Worm (Caenorhabditis elegans): Measurements from ENCODE around the gene C07A12.2.

The C07A12.2 gene

DNA sequence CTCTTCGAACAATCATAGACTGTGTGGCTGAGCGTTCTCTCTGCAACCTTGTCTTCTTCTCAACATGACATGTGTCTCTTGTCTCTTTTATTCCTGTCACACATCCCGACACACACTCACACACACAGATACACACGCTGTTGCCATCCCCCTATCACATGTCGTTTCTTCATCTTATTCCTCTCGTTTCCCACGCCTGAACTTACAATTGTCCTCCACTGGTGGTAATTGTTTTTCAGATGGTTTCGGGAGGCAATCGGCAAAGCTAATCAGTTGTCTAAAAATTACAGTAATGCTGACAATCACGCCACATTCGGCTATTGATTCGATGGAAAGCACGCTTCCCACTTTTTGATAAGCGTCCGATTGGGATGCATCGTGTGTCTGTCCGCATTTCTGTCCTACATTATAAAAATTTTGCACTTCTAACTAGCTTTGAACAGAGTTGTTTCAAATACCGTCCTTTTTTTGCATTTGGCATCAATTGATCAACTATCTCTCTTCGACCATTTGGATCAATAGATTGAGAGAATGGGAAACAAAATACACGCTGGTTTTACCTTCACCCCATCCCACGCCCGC lies 12.4 kb upstream of the C07A12.2 start, which contains the start of gene nhr-35:
nhr-35 (plus strand) TSS at position 532 of the 582 bp plus-strand sequence.
- TF ChIP-seq hmg-4 (GFP tag; optimal IDR thresholded peaks at IDR 0.05) = peak; percentile 19
- no peak for TF ChIP-seq aly-1 (tag; optimal IDR thresholded peaks at IDR 0.05)
- no peak for TF ChIP-seq tbx-37 (GFP tag; conservative IDR thresholded peaks at IDR 0.05)

DNA sequence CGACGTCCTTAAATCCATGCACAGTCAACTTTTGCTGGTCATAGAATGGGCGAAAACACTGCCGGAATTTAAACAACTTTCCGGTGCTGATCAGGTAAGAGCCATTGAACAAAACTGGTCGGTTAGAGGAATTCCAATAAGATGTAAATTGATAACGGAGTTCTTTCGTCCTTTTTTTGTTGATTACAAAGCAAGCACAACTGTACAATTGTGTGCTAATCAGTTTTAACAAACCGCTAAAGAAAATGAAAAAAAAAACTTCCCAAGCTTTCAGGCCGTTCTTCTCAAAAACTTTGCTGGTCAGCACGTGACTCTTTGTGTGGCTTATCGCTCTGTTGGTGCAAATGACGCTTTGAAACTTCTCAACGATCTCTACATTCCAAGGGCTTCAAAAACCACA lies 10.5 kb upstream of the C07A12.2 start:
- TF ChIP-seq hmbx-1 (tag; optimal IDR thresholded peaks at IDR 0.05) = no peak
- TF ChIP-seq tbx-11 (GFP tag; IDR thresholded peaks at IDR 0.05) = no peak
- no peak for TF ChIP-seq tbx-37 (GFP tag; conservative IDR thresholded peaks at IDR 0.05)
- no peak for TF ChIP-seq scrt-1 (GFP tag; IDR thresholded peaks at IDR 0.05)
- TF ChIP-seq F13C5.2 (tag; optimal IDR thresholded peaks at IDR 0.05) = no peak
- no peak for TF ChIP-seq hmg-4 (GFP tag; optimal IDR thresholded peaks at IDR 0.05)
- TF ChIP-seq B0310.2 (tag; optimal IDR thresholded peaks at IDR 0.05) = no peak
- TF ChIP-seq aly-1 (tag; optimal IDR thresholded peaks at IDR 0.05) = no peak
- TF ChIP-seq ama-1 (optimal IDR thresholded peaks at IDR 0.05) = no peak
- TF ChIP-seq flt-1 (GFP tag; IDR thresholded peaks at IDR 0.05) = no peak
- TF ChIP-seq hnd-1 (tag; optimal IDR thresholded peaks at IDR 0.05) = no peak

DNA sequence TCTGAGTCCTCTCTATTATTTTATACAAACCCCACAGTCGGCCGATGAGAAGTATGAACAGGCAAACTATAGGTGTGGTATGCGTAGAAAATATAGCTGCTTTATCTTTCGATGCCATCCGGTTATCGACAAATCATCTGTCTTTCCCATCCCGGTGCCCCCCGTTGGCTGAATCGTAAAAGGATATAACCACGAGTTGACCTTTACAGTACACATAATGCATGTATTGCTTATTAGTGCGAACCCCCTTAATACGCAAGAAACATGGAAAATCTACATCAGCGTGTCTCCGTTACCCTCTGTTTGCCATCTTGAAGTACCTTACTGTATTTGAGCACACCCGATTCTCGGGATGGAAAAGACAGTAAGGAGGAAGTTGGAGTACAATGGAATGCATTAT lies 4.3 kb downstream of the C07A12.2 start:
- TF ChIP-seq tra-4 (tag; optimal IDR thresholded peaks at IDR 0.05) = no peak

- TF ChIP-seq scrt-1 (GFP tag; IDR thresholded peaks at IDR 0.05) (0 out of 2 replicates have a peak, but pooled peaks have one; percentile 34), flt-1 (GFP tag; IDR thresholded peaks at IDR 0.05) (no peak)
Measured at ce11 chrX:4549853-4550596, 5.4 kb downstream of the C07A12.2 start, which contains the start of gene C07A12.18. TSS of gene C07A12.18 (minus strand) at chrX:4549903.

DNA sequence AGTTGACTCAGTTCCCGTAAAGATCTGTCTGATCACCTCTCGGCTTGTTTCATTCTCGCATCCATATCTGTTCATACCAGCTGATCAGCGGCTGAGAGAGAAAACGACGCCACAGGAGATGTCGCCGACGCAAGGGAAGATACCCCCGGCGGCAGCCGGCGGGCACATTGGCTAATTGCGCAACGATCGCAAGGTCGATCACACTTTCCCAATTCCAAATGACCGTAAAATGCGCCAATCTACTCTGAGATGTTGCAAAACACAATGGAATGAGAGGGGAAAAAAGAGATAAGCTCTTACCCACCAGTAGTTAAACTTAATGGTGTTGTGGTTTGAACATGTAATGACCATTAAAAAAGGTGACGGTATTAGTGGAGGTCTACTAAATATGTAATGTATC lies 6.3 kb downstream of the C07A12.2 start:
- no peak for TF ChIP-seq hmbx-1 (tag; optimal IDR thresholded peaks at IDR 0.05)
- TF ChIP-seq scrt-1 (GFP tag; IDR thresholded peaks at IDR 0.05) = no peak
- no peak for TF ChIP-seq ceh-13 (GFP tag; optimal IDR thresholded peaks at IDR 0.05)
- peak; percentile 8 for TF ChIP-seq hmg-4 (GFP tag; optimal IDR thresholded peaks at IDR 0.05)
- no peak for TF ChIP-seq tbx-11 (GFP tag; IDR thresholded peaks at IDR 0.05)
- no peak for TF ChIP-seq tra-4 (tag; optimal IDR thresholded peaks at IDR 0.05)

DNA sequence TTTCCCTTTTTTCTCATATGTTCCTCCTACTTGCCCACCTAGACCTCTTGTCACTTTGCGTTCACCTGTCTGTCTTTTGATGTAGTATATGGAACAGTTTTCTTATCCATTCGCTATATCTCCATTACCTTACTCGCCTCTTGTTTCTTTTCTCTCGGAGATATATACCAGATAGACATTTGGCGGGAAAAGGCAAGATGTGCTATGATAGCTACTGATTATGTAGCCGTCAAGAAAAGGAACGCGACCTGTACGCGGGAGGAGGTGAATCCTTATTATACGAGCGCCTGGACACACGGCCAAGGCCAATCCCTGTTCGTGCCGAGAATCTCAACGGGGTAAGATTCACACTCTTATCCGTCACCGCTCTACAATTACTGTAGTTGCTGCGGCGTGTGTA lies 8.4 kb downstream of the C07A12.2 start:
- TF ChIP-seq hmg-4 (GFP tag; optimal IDR thresholded peaks at IDR 0.05) (no peak), scrt-1 (GFP tag; IDR thresholded peaks at IDR 0.05) (no peak), ceh-13 (GFP tag; optimal IDR thresholded peaks at IDR 0.05) (no peak), ets-7 (tag; optimal IDR thresholded peaks at IDR 0.05) (no peak), flt-1 (GFP tag; IDR thresholded peaks at IDR 0.05) (no peak), hnd-1 (tag; optimal IDR thresholded peaks at IDR 0.05) (no peak), sea-1 (GFP tag; conservative IDR thresholded peaks at IDR 0.05) (no peak)

DNA sequence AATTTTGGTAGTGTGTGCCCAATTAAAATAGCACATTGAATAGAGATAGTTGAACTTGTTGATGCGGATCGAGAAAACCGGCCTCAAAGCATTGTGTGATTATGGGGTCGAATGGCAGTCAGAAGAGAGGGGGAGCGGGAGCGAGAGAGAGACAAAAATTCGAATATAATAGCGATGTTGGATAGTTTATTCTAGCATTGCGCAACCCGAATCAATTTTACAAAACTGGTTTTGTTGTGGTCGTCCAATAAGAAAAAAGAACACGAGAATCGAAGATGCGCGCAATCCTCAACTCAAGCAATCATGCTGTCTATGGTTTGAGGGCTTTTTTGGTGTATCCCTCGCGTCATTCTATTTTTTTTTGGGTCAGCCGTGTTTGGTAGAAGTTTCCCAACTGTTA lies 8.8 kb downstream of the C07A12.2 start:
- TF ChIP-seq tbx-37 (GFP tag; conservative IDR thresholded peaks at IDR 0.05) = no peak
- TF ChIP-seq flt-1 (GFP tag; IDR thresholded peaks at IDR 0.05) = no peak
- no peak for TF ChIP-seq ceh-36 (tag; optimal IDR thresholded peaks at IDR 0.05)
- no peak for TF ChIP-seq sea-1 (GFP tag; conservative IDR thresholded peaks at IDR 0.05)
- TF ChIP-seq tra-4 (tag; optimal IDR thresholded peaks at IDR 0.05) = no peak
- no peak for TF ChIP-seq tbx-11 (GFP tag; IDR thresholded peaks at IDR 0.05)
- TF ChIP-seq aly-1 (tag; optimal IDR thresholded peaks at IDR 0.05) = no peak
- TF ChIP-seq scrt-1 (GFP tag; IDR thresholded peaks at IDR 0.05) = no peak
- no peak for TF ChIP-seq ceh-13 (GFP tag; optimal IDR thresholded peaks at IDR 0.05)
- no peak for TF ChIP-seq hmbx-1 (tag; optimal IDR thresholded peaks at IDR 0.05)
- no peak for TF ChIP-seq B0310.2 (tag; optimal IDR thresholded peaks at IDR 0.05)
- no peak for TF ChIP-seq ama-1 (optimal IDR thresholded peaks at IDR 0.05)

- TF ChIP-seq hmg-4 (GFP tag; optimal IDR thresholded peaks at IDR 0.05) = no peak
- TF ChIP-seq ets-7 (tag; optimal IDR thresholded peaks at IDR 0.05) = no peak
Measured at ce11 chrX:4554385-4554784, 9.7 kb downstream of the C07A12.2 start, which contains the start of gene ham-2. TSS of gene ham-2 (plus strand) at chrX:4554685.

DNA sequence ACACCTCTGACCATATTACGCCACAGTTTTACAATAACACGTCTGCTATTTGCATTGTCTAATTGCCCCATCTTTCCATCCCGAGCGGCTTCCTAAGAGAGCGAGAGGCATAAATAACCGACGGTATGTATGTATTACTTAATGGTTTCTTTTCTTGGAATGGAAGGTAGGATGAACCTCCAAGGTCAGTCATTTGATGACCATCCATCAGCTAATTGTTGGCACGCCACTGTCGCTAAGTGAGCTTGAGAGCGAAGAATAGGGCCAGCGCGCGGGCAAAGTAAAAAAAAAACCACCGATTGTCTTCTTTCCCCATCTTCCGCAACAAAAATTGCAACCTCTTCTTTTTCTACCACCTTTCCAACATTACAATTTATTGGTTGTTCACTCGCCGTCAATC lies 11.4 kb downstream of the C07A12.2 start:
- no peak for TF ChIP-seq sea-1 (GFP tag; conservative IDR thresholded peaks at IDR 0.05)
- TF ChIP-seq ceh-36 (tag; optimal IDR thresholded peaks at IDR 0.05) = no peak
- no peak for TF ChIP-seq aly-1 (tag; optimal IDR thresholded peaks at IDR 0.05)
- no peak for TF ChIP-seq tbx-37 (GFP tag; conservative IDR thresholded peaks at IDR 0.05)
- no peak for TF ChIP-seq B0310.2 (tag; optimal IDR thresholded peaks at IDR 0.05)
- TF ChIP-seq ets-7 (tag; optimal IDR thresholded peaks at IDR 0.05) = no peak
- TF ChIP-seq scrt-1 (GFP tag; IDR thresholded peaks at IDR 0.05) = no peak
- no peak for TF ChIP-seq hnd-1 (tag; optimal IDR thresholded peaks at IDR 0.05)
- no peak for TF ChIP-seq hmg-4 (GFP tag; optimal IDR thresholded peaks at IDR 0.05)
- TF ChIP-seq pes-1 (GFP tag; IDR thresholded peaks at IDR 0.05) = no peak
- TF ChIP-seq ama-1 (optimal IDR thresholded peaks at IDR 0.05) = no peak
- TF ChIP-seq flt-1 (GFP tag; IDR thresholded peaks at IDR 0.05) = no peak
- TF ChIP-seq tra-4 (tag; optimal IDR thresholded peaks at IDR 0.05) = no peak
- TF ChIP-seq hmbx-1 (tag; optimal IDR thresholded peaks at IDR 0.05) = no peak
- TF ChIP-seq ceh-13 (GFP tag; optimal IDR thresholded peaks at IDR 0.05) = no peak
- TF ChIP-seq F13C5.2 (tag; optimal IDR thresholded peaks at IDR 0.05) = no peak
